Worm (Caenorhabditis elegans) whole organism, young adult: Measurements from ENCODE around the gene egl-15.
A peak's percentile ranks its signal among the peaks of the same experiment; 100 is the strongest.

Source experiments
- B0035.1 ChIP-seq: sonication (generic microtip); optimal IDR thresholded peaks from 2 replicates; lab custom pipeline; 2016; ENCODE audit warnings: missing genetic modification characterization, mild to moderate bottlenecking, missing compliant biosample characterization, missing genotype, missing genetic modification reagents
- C17E4.6 ChIP-seq: fragments of 200-800 bp; sonication (Bioruptor generic); IDR thresholded peaks from 2 replicates; pipeline ENCODE4 v1.3.6; 2022; ENCODE audit warnings: missing genetic modification reagents, missing genetic modification characterization, missing compliant biosample characterization
- F37B4.10 ChIP-seq: fragments of 200-800 bp; sonication (Bioruptor generic); IDR thresholded peaks from 2 replicates; pipeline ENCODE4 v1.3.6; 2022; ENCODE audit warnings: missing genetic modification characterization, missing compliant biosample characterization
- F49E8.2 ChIP-seq: sonication (generic microtip); optimal IDR thresholded peaks from 3 replicates; lab custom pipeline; 2017; ENCODE audit warnings: missing genetic modification characterization, mild to moderate bottlenecking, missing compliant biosample characterization, antibody characterized with exemption, moderate library complexity; ENCODE audit not compliant: insufficient read depth
- T26A5.8 ChIP-seq: sonication (generic microtip); optimal IDR thresholded peaks from 2 replicates; lab custom pipeline; 2016; ENCODE audit warnings: missing genetic modification characterization, missing compliant biosample characterization
- Y53F4B.3 ChIP-seq: fragments of 200-800 bp; sonication (Bioruptor generic); IDR thresholded peaks from 2 replicates; pipeline ENCODE4 v1.3.6; 2022; ENCODE audit warnings: missing genetic modification reagents, missing genetic modification characterization, missing compliant biosample characterization
- Y53G8AR.9 ChIP-seq: fragments of 200-800 bp; sonication (Bioruptor generic); conservative IDR thresholded peaks from 2 replicates; pipeline ENCODE4 v1.3.6; 2022; ENCODE audit warnings: missing genetic modification reagents, missing genetic modification characterization, missing compliant biosample characterization
- Y67H2A.10 ChIP-seq: fragments of 200-800 bp; sonication (Bioruptor generic); conservative IDR thresholded peaks from 2 replicates; pipeline ENCODE4 v1.3.6; 2022; ENCODE audit warnings: missing genetic modification reagents, missing genetic modification characterization, missing compliant biosample characterization
- akir-1 ChIP-seq: fragments of 200-800 bp; sonication (Bioruptor generic); optimal IDR thresholded peaks from 2 replicates; lab custom pipeline; 2018; ENCODE audit warnings: mild to moderate bottlenecking, missing genetic modification characterization, moderate library complexity, missing compliant biosample characterization
- ama-1 ChIP-seq, 3 experiments: fragments of 150-350 bp in 1 of 3; sonication (generic microtip) in 2 of 3; optimal IDR thresholded peaks; 2 replicates each; lab custom pipeline; 2014 to 2018; ENCODE audit warnings: missing biosample characterization in 2 of 3, missing genetic modification characterization in 2 of 3, missing genetic modification reagents in 2 of 3
- aptf-3 ChIP-seq: fragments of 200-800 bp; sonication (Bioruptor generic); IDR thresholded peaks from 2 replicates; pipeline ENCODE4 v1.3.6; 2022; ENCODE audit warnings: missing genetic modification characterization, missing compliant biosample characterization
- atf-7 ChIP-seq: sonication (generic microtip); optimal IDR thresholded peaks from 2 replicates; lab custom pipeline; 2017; ENCODE audit warnings: mild to moderate bottlenecking, missing genetic modification characterization, missing compliant biosample characterization
- bed-2 ChIP-seq: fragments of 200-800 bp; sonication (Bioruptor generic); IDR thresholded peaks from 2 replicates; pipeline ENCODE4 v1.3.6; 2022; ENCODE audit warnings: missing genetic modification reagents, missing genetic modification characterization, missing compliant biosample characterization
- ccch-3 ChIP-seq: fragments of 200-800 bp; sonication (Bioruptor generic); optimal IDR thresholded peaks from 2 replicates; lab custom pipeline; 2018; ENCODE audit warnings: mild to moderate bottlenecking, missing genetic modification characterization, missing compliant biosample characterization
- cebp-1 ChIP-seq, 2 experiments: fragments of 200-800 bp in 1 of 2; sonication (Bioruptor generic) in 1 of 2; sonication (generic microtip) in 1 of 2; IDR thresholded peaks in 1 of 2; optimal IDR thresholded peaks in 1 of 2; 2 replicates each; pipeline versions ENCODE4 v1.3.6 to Lab custom; 2017 to 2022; ENCODE audit warnings: missing compliant biosample characterization in 2 of 2, missing genetic modification characterization in 2 of 2, mild to moderate bottlenecking in 1 of 2, missing genetic modification reagents in 1 of 2, moderate library complexity in 1 of 2
- ceh-40 ChIP-seq: fragments of 200-800 bp; sonication (Bioruptor generic); IDR thresholded peaks from 2 replicates; pipeline ENCODE4 v1.3.6; 2022; ENCODE audit warnings: missing genetic modification characterization, missing compliant biosample characterization
- chd-7 ChIP-seq: sonication (generic microtip); optimal IDR thresholded peaks from 2 replicates; lab custom pipeline; 2016; ENCODE audit warnings: mild to moderate bottlenecking, missing genetic modification characterization, moderate library complexity, missing compliant biosample characterization
- dox-1 ChIP-seq: fragments of 200-800 bp; sonication (Bioruptor generic); IDR thresholded peaks from 2 replicates; pipeline ENCODE4 v1.3.6; 2022; ENCODE audit warnings: missing genetic modification reagents, missing genetic modification characterization, missing compliant biosample characterization
- dpl-1 ChIP-seq: fragments of 150-350 bp; optimal IDR thresholded peaks from 2 replicates; lab custom pipeline; 2014; ENCODE audit warnings: missing biosample characterization, missing genetic modification reagents, missing genetic modification characterization
- egrh-3 ChIP-seq: fragments of 200-800 bp; sonication (Bioruptor generic); IDR thresholded peaks from 2 replicates; pipeline ENCODE4 v1.3.6; 2022; ENCODE audit warnings: missing genetic modification reagents, missing genetic modification characterization, missing compliant biosample characterization
- gei-17 ChIP-seq: fragments of 200-800 bp; sonication (Bioruptor generic); optimal IDR thresholded peaks from 2 replicates; lab custom pipeline; 2018; ENCODE audit warnings: mild to moderate bottlenecking, missing genetic modification characterization, missing compliant biosample characterization
- hlh-26 ChIP-seq: fragments of 200-800 bp; sonication (Bioruptor generic); conservative IDR thresholded peaks from 2 replicates; pipeline ENCODE4 v1.3.6; 2022; ENCODE audit warnings: missing genetic modification reagents, missing genetic modification characterization, missing compliant biosample characterization
- hmg-1.2 ChIP-seq: fragments of 200-800 bp; sonication (Bioruptor generic); IDR thresholded peaks from 2 replicates; pipeline ENCODE4 v1.3.6; 2022; ENCODE audit warnings: missing genetic modification reagents, missing genetic modification characterization, missing compliant biosample characterization
- hsf-1 ChIP-seq: fragments of 200-800 bp; sonication (Bioruptor generic); IDR thresholded peaks from 2 replicates; pipeline ENCODE4 v1.3.6; 2022; ENCODE audit warnings: missing genetic modification reagents, missing genetic modification characterization, missing compliant biosample characterization
- lag-1 ChIP-seq: fragments of 200-800 bp; sonication (Bioruptor generic); IDR thresholded peaks from 2 replicates; pipeline ENCODE4 v1.3.6; 2022; ENCODE audit warnings: missing genetic modification reagents, missing genetic modification characterization, missing compliant biosample characterization
- let-607 ChIP-seq, 2 experiments: fragments of 200-800 bp in 1 of 2; sonication (Bioruptor generic) in 1 of 2; sonication (generic microtip) in 1 of 2; optimal IDR thresholded peaks; 2 replicates each; lab custom pipeline; 2016 to 2018; ENCODE audit warnings: mild to moderate bottlenecking in 2 of 2, missing compliant biosample characterization in 2 of 2, missing genetic modification characterization in 2 of 2, moderate library complexity in 2 of 2, missing genotype in 1 of 2
- lsl-1 ChIP-seq: fragments of 200-800 bp; sonication (Bioruptor generic); optimal IDR thresholded peaks from 2 replicates; lab custom pipeline; 2018; ENCODE audit warnings: mild to moderate bottlenecking, missing genetic modification characterization, moderate library complexity, missing compliant biosample characterization
- madf-10 ChIP-seq: sonication (generic microtip); optimal IDR thresholded peaks from 2 replicates; lab custom pipeline; 2016; ENCODE audit warnings: mild to moderate bottlenecking, missing genetic modification characterization, missing compliant biosample characterization
- madf-3 ChIP-seq: fragments of 200-800 bp; sonication (Bioruptor generic); IDR thresholded peaks from 2 replicates; pipeline ENCODE4 v1.3.6; 2022; ENCODE audit warnings: missing genetic modification reagents, missing genetic modification characterization, missing compliant biosample characterization
- mel-28 ChIP-seq: sonication (generic microtip); optimal IDR thresholded peaks from 2 replicates; lab custom pipeline; 2016; ENCODE audit warnings: borderline replicate concordance, mild to moderate bottlenecking, missing genetic modification characterization, missing compliant biosample characterization
- mes-4 ChIP-seq: sonication (generic microtip); optimal IDR thresholded peaks from 2 replicates; lab custom pipeline; 2016; ENCODE audit warnings: missing genotype, missing genetic modification characterization, missing compliant biosample characterization
- nfya-2 ChIP-seq: fragments of 200-800 bp; sonication (Bioruptor generic); IDR thresholded peaks from 2 replicates; pipeline ENCODE4 v1.3.6; 2022; ENCODE audit warnings: missing genetic modification reagents, missing genetic modification characterization, missing compliant biosample characterization
- nhr-120 ChIP-seq: fragments of 200-800 bp; sonication (Bioruptor generic); IDR thresholded peaks from 2 replicates; pipeline ENCODE4 v1.3.6; 2022; ENCODE audit warnings: missing genetic modification characterization, missing compliant biosample characterization
- nhr-179 ChIP-seq: sonication (generic microtip); optimal IDR thresholded peaks from 2 replicates; lab custom pipeline; 2016; ENCODE audit warnings: mild to moderate bottlenecking, missing genetic modification characterization, missing compliant biosample characterization
- nhr-90 ChIP-seq: sonication (generic microtip); optimal IDR thresholded peaks from 2 replicates; lab custom pipeline; 2016; ENCODE audit warnings: missing genotype, mild to moderate bottlenecking, missing genetic modification characterization, missing compliant biosample characterization
- pbrm-1 ChIP-seq: fragments of 200-800 bp; sonication (Bioruptor generic); IDR thresholded peaks from 2 replicates; pipeline ENCODE4 v1.3.6; 2022; ENCODE audit warnings: missing genetic modification reagents, missing genetic modification characterization, missing compliant biosample characterization
- snpc-1.1 ChIP-seq: sonication (generic microtip); optimal IDR thresholded peaks from 2 replicates; lab custom pipeline; 2017; ENCODE audit warnings: missing genetic modification characterization, mild to moderate bottlenecking, missing compliant biosample characterization, antibody characterized with exemption, moderate library complexity, missing genotype, missing genetic modification reagents; ENCODE audit not compliant: insufficient read depth
- somi-1 ChIP-seq: fragments of 200-800 bp; sonication (Bioruptor generic); optimal IDR thresholded peaks from 2 replicates; lab custom pipeline; 2018; ENCODE audit warnings: mild to moderate bottlenecking, missing genetic modification characterization, missing compliant biosample characterization
- tbx-9 ChIP-seq: sonication (generic microtip); optimal IDR thresholded peaks from 2 replicates; lab custom pipeline; 2016; ENCODE audit warnings: borderline replicate concordance, missing genetic modification characterization, inconsistent platforms, missing compliant biosample characterization
- unc-62 ChIP-seq: fragments of 150-350 bp; optimal IDR thresholded peaks from 2 replicates; lab custom pipeline; 2014; ENCODE audit warnings: missing biosample characterization, missing genetic modification reagents, missing genetic modification characterization
- ztf-18 ChIP-seq: sonication (generic microtip); optimal IDR thresholded peaks from 2 replicates; lab custom pipeline; 2016; ENCODE audit warnings: missing genotype, mild to moderate bottlenecking, missing genetic modification characterization, missing compliant biosample characterization
- ztf-25 ChIP-seq: fragments of 200-800 bp; sonication (Bioruptor generic); IDR thresholded peaks from 2 replicates; pipeline ENCODE4 v1.3.6; 2022; ENCODE audit warnings: missing genetic modification reagents, missing genetic modification characterization, missing compliant biosample characterization
- ztf-28 ChIP-seq: fragments of 200-800 bp; sonication (Bioruptor generic); IDR thresholded peaks from 2 replicates; pipeline ENCODE4 v1.3.6; 2022; ENCODE audit warnings: missing genetic modification reagents, missing genetic modification characterization, missing compliant biosample characterization
- ztf-6 ChIP-seq: fragments of 200-800 bp; sonication (Bioruptor generic); IDR thresholded peaks from 2 replicates; pipeline ENCODE4 v1.3.6; 2022; ENCODE audit warnings: missing genetic modification reagents, missing genetic modification characterization, missing compliant biosample characterization

Gene egl-15

DNA sequence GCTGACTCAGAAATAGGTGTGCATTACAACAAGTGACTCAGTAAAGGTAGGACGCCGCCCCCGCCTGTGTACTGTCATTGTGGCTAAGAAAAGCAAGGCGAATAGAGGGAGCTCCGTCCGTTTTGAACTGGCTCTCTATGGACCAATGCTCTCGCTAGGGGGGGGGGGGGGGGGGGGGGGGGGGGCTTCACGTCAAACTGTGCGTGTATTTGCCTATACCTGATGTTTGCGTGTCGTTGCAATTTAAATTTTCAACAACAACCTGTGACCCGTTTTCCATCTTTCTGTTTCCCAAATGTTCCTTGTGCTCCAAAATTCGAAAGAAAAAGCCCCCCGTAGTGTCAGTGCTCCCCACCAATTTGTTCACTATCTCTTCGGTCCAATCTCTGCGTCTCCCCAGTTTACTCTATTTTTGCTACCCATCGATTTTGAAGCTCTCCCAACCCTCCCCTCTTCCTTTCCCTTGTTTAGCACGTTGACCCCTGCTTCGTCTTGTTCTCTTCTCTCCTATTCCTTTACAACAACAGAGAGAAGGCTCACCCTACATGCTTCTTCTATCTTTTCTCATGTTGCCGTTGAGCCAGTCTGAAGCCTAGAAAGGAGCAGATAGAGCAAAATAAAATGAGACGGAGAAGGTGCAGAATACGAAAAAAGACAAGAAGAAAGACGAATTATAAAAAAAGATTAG, 18.4 kb downstream of the egl-15 start (continued):
- no peak for TF ChIP-seq akir-1 (GFP tag; lab: Kevin White, UChicago)
- TF ChIP-seq tbx-9 (tag; lab: Kevin White, UChicago) = no peak
- TF ChIP-seq bed-2 (GFP tag; lab: Robert Waterston, UW) = no peak
- TF ChIP-seq dpl-1 (GFP tag; lab: Kevin White, UChicago) = no peak
- no peak for TF ChIP-seq mes-4 (tag; lab: Kevin White, UChicago)
- TF ChIP-seq somi-1 (GFP tag; lab: Kevin White, UChicago) = no peak
- TF ChIP-seq snpc-1.1 (tag; lab: Kevin White, UChicago) = no peak
- no peak for TF ChIP-seq hmg-1.2 (GFP tag; lab: Robert Waterston, UW)
- no peak for TF ChIP-seq pbrm-1
- no peak for TF ChIP-seq ama-1 (optimal IDR thresholded peaks at IDR 0.05; lab: Kevin White, UChicago)
- TF ChIP-seq ama-1 (GFP tag; optimal IDR thresholded peaks at IDR 0.05; lab: Kevin White, UChicago) = no peak
- no peak for TF ChIP-seq B0035.1 (tag; lab: Kevin White, UChicago)
- TF ChIP-seq unc-62 (GFP tag; lab: Kevin White, UChicago) = no peak
- TF ChIP-seq Y67H2A.10 (GFP tag; lab: Robert Waterston, UW) = no peak
- TF ChIP-seq nhr-179 (tag; lab: Kevin White, UChicago) = no peak
- TF ChIP-seq aptf-3 (GFP tag; lab: Robert Waterston, UW) = no peak
- TF ChIP-seq ztf-25 (GFP tag; lab: Robert Waterston, UW) = no peak
- TF ChIP-seq hsf-1 (GFP tag; lab: Robert Waterston, UW) = no peak
- no peak for TF ChIP-seq cebp-1 (GFP tag; IDR thresholded peaks at IDR 0.05; lab: Robert Waterston, UW)
- peak; percentile 27 for TF ChIP-seq cebp-1 (tag; optimal IDR thresholded peaks at IDR 0.05; lab: Kevin White, UChicago)
- 0 out of 2 replicates have a peak, but pooled peaks have one; percentile 28 for TF ChIP-seq dox-1
- TF ChIP-seq Y53G8AR.9 = no peak
- no peak for TF ChIP-seq chd-7
- TF ChIP-seq T26A5.8 (tag; lab: Kevin White, UChicago) = no peak
- TF ChIP-seq gei-17 (GFP tag; lab: Kevin White, UChicago) = no peak
- TF ChIP-seq nhr-90 = no peak
- TF ChIP-seq nfya-2 = no peak
- no peak for TF ChIP-seq Y53F4B.3
- TF ChIP-seq ztf-28 (GFP tag; lab: Robert Waterston, UW) = no peak
- peak; percentile 27; the same call in 1 of the 2 replicates for TF ChIP-seq egrh-3 (GFP tag; lab: Robert Waterston, UW)
- TF ChIP-seq madf-10 = no peak
- TF ChIP-seq lsl-1 (GFP tag; lab: Kevin White, UChicago) = no peak
- no peak for TF ChIP-seq mel-28 (tag; lab: Kevin White, UChicago)
- TF ChIP-seq, all 124 proteins: peak for 8

DNA sequence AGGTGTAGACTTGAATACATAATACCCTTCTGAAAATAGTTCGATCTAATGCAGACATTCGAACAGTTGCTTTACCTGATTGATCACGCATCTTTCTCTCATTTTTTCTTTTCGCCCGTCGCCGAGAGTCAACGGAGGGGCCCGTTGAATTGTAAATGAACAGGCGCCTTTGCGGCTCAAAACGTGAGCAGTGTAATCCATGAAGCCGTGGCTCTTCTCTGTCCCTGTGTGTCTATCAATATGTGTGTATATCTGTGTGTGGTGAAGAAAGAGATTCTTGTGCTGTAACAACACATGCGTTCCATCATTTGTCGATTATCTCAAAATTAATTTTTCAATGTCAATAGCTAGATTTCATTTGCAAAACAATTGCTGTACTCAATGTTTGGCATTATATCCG, 19.4 kb downstream of the egl-15 start:
- TF ChIP-seq ztf-25 (GFP tag; lab: Robert Waterston, UW) (no peak), ztf-6 (GFP tag; lab: Robert Waterston, UW) (no peak), F49E8.2 (tag; lab: Kevin White, UChicago) (no peak), nhr-120 (no peak), madf-3 (GFP tag; lab: Robert Waterston, UW) (no peak), lag-1 (GFP tag; lab: Robert Waterston, UW) (no peak), ztf-18 (tag; lab: Kevin White, UChicago) (no peak), let-607 (tag; optimal IDR thresholded peaks at IDR 0.05; lab: Kevin White, UChicago) (no peak), hlh-26 (GFP tag; lab: Robert Waterston, UW) (no peak), F37B4.10 (no peak), ceh-40 (GFP tag; lab: Robert Waterston, UW) (no peak), atf-7 (tag; lab: Kevin White, UChicago) (no peak), bed-2 (GFP tag; lab: Robert Waterston, UW) (no peak), C17E4.6 (no peak), ccch-3 (no peak)
